Fruit fly (Drosophila melanogaster): ENCODE data around the gene sav.

sav gene

DNA sequence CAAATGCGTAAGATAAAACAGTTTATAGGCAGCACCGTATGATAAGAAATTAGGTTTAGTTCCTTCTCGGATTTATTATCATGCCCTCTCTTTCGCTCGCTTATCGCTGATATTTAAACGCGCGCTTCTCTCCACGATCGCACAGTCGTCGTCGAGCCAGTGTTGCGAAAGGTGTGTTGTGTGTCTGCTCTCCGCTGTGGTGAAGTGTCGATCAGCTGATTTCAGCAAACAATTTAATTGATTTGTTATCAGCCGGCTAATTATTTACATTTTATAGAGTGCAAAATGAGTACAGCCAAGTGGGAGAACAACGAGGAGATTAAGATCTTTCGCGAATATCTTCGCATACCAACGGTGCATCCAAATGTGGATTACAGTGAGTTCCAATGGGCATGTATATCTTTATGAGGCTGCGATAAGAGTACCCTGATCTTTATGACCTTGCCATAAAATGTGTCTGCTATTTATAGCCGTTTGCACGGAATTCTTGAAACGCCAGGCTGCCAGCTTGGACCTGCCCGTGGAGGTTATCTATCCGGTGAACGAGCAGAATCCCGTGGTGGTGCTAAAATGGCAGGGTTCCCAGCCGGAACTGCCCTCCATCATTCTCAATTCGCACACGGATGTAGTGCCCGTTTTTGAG lies 30.6 kb upstream of the sav start, which contains the start of the genes CG17110 and CG6726:
TSS of gene CG17110 (plus strand) at position 139 of the 643 bp plus-strand sequence.
TSS of gene CG6726 (plus strand) at position 139 of the 643 bp plus-strand sequence.
- TF ChIP-seq h (GFP tag; optimal IDR thresholded peaks at IDR 0.05) (no peak), rgr (GFP tag; optimal IDR thresholded peaks at IDR 0.05) (peak; percentile 26), OdsH (GFP tag; optimal IDR thresholded peaks at IDR 0.05) (no peak), Jra (GFP tag; optimal IDR thresholded peaks at IDR 0.05) (no peak), Vsx2 (GFP tag; optimal IDR thresholded peaks at IDR 0.05; ENCODE audit: partially characterized antibody) (peak; percentile 84), Mio (GFP tag; optimal IDR thresholded peaks at IDR 0.05) (no peak), woc (GFP tag; optimal IDR thresholded peaks at IDR 0.05) (no peak), Myc (optimal IDR thresholded peaks at IDR 0.05) (peak; percentile 26), fru (GFP tag; optimal IDR thresholded peaks at IDR 0.05) (no peak), Hr83 (GFP tag; optimal IDR thresholded peaks at IDR 0.05; ENCODE audit: poor library complexity, severe bottlenecking) (peak; percentile 8), foxo (GFP tag; optimal IDR thresholded peaks at IDR 0.05) (no peak), GATAd (GFP tag; optimal IDR thresholded peaks at IDR 0.05) (no peak), lola (GFP tag; optimal IDR thresholded peaks at IDR 0.05) (no peak), Sp1 (GFP tag; optimal IDR thresholded peaks at IDR 0.05) (no peak), dmrt93B (GFP tag; optimal IDR thresholded peaks at IDR 0.05) (no peak), HLH106 (tag; optimal IDR thresholded peaks at IDR 0.05) (no peak), sv (GFP tag; optimal IDR thresholded peaks at IDR 0.05) (no peak), dsf (GFP tag; optimal IDR thresholded peaks at IDR 0.05; ENCODE audit: borderline replicate concordance) (no peak), N (GFP tag; optimal IDR thresholded peaks at IDR 0.05) (no peak), psq (GFP tag; optimal IDR thresholded peaks at IDR 0.05) (no peak), CG9705 (GFP tag; optimal IDR thresholded peaks at IDR 0.05) (no peak), usp (GFP tag; optimal IDR thresholded peaks at IDR 0.05) (no peak), CrebA (GFP tag; optimal IDR thresholded peaks at IDR 0.05; ENCODE audit: borderline replicate concordance) (no peak), Dfd (GFP tag; optimal IDR thresholded peaks at IDR 0.05) (no peak), jim (GFP tag; optimal IDR thresholded peaks at IDR 0.05) (no peak), tai (GFP tag; optimal IDR thresholded peaks at IDR 0.05) (no peak), ey (GFP tag; optimal IDR thresholded peaks at IDR 0.05) (no peak), dl (GFP tag; optimal IDR thresholded peaks at IDR 0.05; ENCODE audit: insufficient read depth in 1 of 2, partially characterized antibody in 2 of 2) (no peak), CG32264 (GFP tag; optimal IDR thresholded peaks at IDR 0.05) (no peak)

DNA sequence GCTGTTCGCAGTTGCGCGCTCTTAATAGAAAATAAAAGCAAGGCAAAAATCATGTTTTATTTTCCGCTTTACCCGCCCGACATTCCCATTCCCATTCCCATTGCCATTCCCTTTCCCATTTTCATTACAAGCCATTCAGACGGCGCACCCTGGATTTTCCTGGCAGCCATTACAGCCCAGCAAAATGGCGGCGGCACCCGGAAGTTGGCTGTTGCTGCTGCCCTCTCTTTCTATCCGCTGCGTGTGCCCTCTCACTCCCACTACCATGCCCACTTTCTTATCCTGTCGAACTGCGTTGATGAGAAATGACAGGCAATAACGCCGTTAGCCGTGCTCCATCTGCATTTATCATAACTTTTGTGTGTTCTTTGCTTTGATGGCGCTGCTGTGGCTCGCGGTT lies 27.1 kb upstream of the sav start:
- TF ChIP-seq pan (optimal IDR thresholded peaks at IDR 0.05) (no peak), CrebA (GFP tag; optimal IDR thresholded peaks at IDR 0.05; ENCODE audit: borderline replicate concordance) (no peak), fru (GFP tag; optimal IDR thresholded peaks at IDR 0.05) (no peak), sage (GFP tag; optimal IDR thresholded peaks at IDR 0.05) (no peak), Jra (GFP tag; optimal IDR thresholded peaks at IDR 0.05) (no peak), CG9705 (GFP tag; optimal IDR thresholded peaks at IDR 0.05) (no peak), lola (GFP tag; optimal IDR thresholded peaks at IDR 0.05) (no peak), Hr83 (GFP tag; optimal IDR thresholded peaks at IDR 0.05; ENCODE audit: poor library complexity, severe bottlenecking) (no peak), Rel (GFP tag; optimal IDR thresholded peaks at IDR 0.05) (no peak), Rel (tag; optimal IDR thresholded peaks at IDR 0.05) (no peak), tai (GFP tag; optimal IDR thresholded peaks at IDR 0.05) (no peak)

DNA sequence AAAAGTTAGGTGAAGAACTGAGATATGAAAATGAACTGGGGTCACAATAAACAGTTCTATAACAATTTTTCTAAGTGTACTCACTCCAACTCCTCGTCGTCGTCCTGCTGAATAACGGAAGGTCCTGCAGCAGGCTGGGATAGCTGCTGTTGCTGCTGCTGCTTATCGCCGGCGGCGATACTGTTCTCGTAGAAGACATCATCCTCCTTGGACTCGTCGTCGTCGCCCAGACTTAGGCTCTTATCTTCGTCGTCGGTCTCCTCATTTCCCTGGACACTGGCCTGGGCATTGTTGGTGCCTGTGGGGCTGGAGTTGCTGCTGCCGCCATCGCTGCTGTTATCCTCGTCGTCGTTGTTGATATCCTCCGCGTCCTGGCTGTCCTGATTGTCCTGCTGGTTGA lies 20.2 kb upstream of the sav start:
- no peak for TF ChIP-seq psq (GFP tag; optimal IDR thresholded peaks at IDR 0.05)
- TF ChIP-seq ey (GFP tag; optimal IDR thresholded peaks at IDR 0.05) = no peak
- no peak for TF ChIP-seq sage (GFP tag; optimal IDR thresholded peaks at IDR 0.05)
- TF ChIP-seq Jra (GFP tag; optimal IDR thresholded peaks at IDR 0.05) = no peak
- TF ChIP-seq lola (GFP tag; optimal IDR thresholded peaks at IDR 0.05) = no peak
- TF ChIP-seq woc (GFP tag; optimal IDR thresholded peaks at IDR 0.05) = no peak
- TF ChIP-seq Dfd (GFP tag; optimal IDR thresholded peaks at IDR 0.05) = no peak
- TF ChIP-seq h (GFP tag; optimal IDR thresholded peaks at IDR 0.05) = no peak
- no peak for TF ChIP-seq sv (GFP tag; optimal IDR thresholded peaks at IDR 0.05)
- TF ChIP-seq CG32264 (GFP tag; optimal IDR thresholded peaks at IDR 0.05) = no peak
- TF ChIP-seq dl (GFP tag; optimal IDR thresholded peaks at IDR 0.05; ENCODE audit: insufficient read depth in 1 of 2, partially characterized antibody in 2 of 2) = no peak
- TF ChIP-seq Rel (GFP tag; optimal IDR thresholded peaks at IDR 0.05) = no peak
- no peak for TF ChIP-seq Rel (tag; optimal IDR thresholded peaks at IDR 0.05)
- no peak for TF ChIP-seq HLH106 (tag; optimal IDR thresholded peaks at IDR 0.05)
- no peak for TF ChIP-seq N (GFP tag; optimal IDR thresholded peaks at IDR 0.05)
- TF ChIP-seq CG9705 (GFP tag; optimal IDR thresholded peaks at IDR 0.05) = no peak
- TF ChIP-seq fru (GFP tag; optimal IDR thresholded peaks at IDR 0.05) = no peak

All from whole organism, wandering third instar larva.